Worm (Caenorhabditis elegans) whole organism, L2 larva: ENCODE measurements around the gene D2007.2.
A peak's percentile ranks its signal among the peaks of the same experiment; 100 is the strongest.

Source experiments
- ZK546.5 ChIP-seq: sonication (generic microtip); optimal IDR thresholded peaks from 2 replicates; lab custom pipeline; 2017; ENCODE audit warnings: missing biosample characterization, missing genetic modification characterization
- ama-1 ChIP-seq: fragments of 150-350 bp; optimal IDR thresholded peaks from 2 replicates; lab custom pipeline; 2018; ENCODE audit warnings: inconsistent platforms
- blmp-1 ChIP-seq: sonication (generic microtip); optimal IDR thresholded peaks from 2 replicates; lab custom pipeline; 2017; ENCODE audit warnings: missing genetic modification characterization, mild to moderate bottlenecking, missing compliant biosample characterization, antibody characterized with exemption, moderate library complexity; ENCODE audit not compliant: insufficient read depth
- ceh-16 ChIP-seq: fragments of 150-350 bp; optimal IDR thresholded peaks from 2 replicates; lab custom pipeline; 2014; ENCODE audit warnings: missing biosample characterization, missing genetic modification characterization
- egl-27 ChIP-seq: sonication (generic microtip); optimal IDR thresholded peaks from 3 replicates; lab custom pipeline; 2017; ENCODE audit warnings: missing biosample characterization, missing genetic modification reagents, missing genetic modification characterization
- lin-13 ChIP-seq: fragments of 150-350 bp; optimal IDR thresholded peaks from 2 replicates; lab custom pipeline; 2014; ENCODE audit warnings: missing biosample characterization, missing genetic modification reagents, missing genetic modification characterization
- lin-39 ChIP-seq: fragments of 150-350 bp; optimal IDR thresholded peaks from 2 replicates; lab custom pipeline; 2014; ENCODE audit warnings: missing biosample characterization, missing genetic modification reagents, missing genetic modification characterization
- mab-5 ChIP-seq: fragments of 150-350 bp; optimal IDR thresholded peaks from 2 replicates; lab custom pipeline; 2014; ENCODE audit warnings: missing biosample characterization, missing genetic modification characterization
- nhr-129 ChIP-seq: fragments of 150-350 bp; optimal IDR thresholded peaks from 2 replicates; lab custom pipeline; 2014; ENCODE audit warnings: missing biosample characterization, missing genetic modification characterization
- nhr-23 ChIP-seq: fragments of 150-350 bp; optimal IDR thresholded peaks from 2 replicates; lab custom pipeline; 2014; ENCODE audit warnings: missing biosample characterization, missing genetic modification reagents, missing genetic modification characterization
- nhr-237 ChIP-seq: fragments of 150-350 bp; optimal IDR thresholded peaks from 2 replicates; lab custom pipeline; 2014; ENCODE audit warnings: missing biosample characterization, missing genetic modification characterization
- nhr-77 ChIP-seq: fragments of 150-350 bp; optimal IDR thresholded peaks from 2 replicates; lab custom pipeline; 2014; ENCODE audit warnings: missing biosample characterization, missing genetic modification characterization
- unc-39 ChIP-seq: fragments of 150-350 bp; optimal IDR thresholded peaks from 2 replicates; lab custom pipeline; 2014; ENCODE audit warnings: missing biosample characterization, missing genetic modification characterization
- zag-1 ChIP-seq: fragments of 150-350 bp; optimal IDR thresholded peaks from 2 replicates; lab custom pipeline; 2014; ENCODE audit warnings: missing biosample characterization, missing genetic modification characterization

ce11 chrIII:8144574-8145065, 4.1 kb upstream of the D2007.2 start, which contains the start of the genes C14B9.8 and mrpl-18:
- TF ChIP-seq nhr-77 = no peak
- TF ChIP-seq nhr-237 = no peak
- no peak for TF ChIP-seq zag-1 (tag; lab: Kevin White, UChicago)
- TF ChIP-seq nhr-129 (tag; lab: Kevin White, UChicago) = no peak
- TF ChIP-seq lin-13 (GFP tag; lab: Kevin White, UChicago) = peak; percentile 50
- TF ChIP-seq mab-5 (tag; lab: Kevin White, UChicago) = no peak
- TF ChIP-seq egl-27 (tag; lab: Kevin White, UChicago) = no peak
- no peak for TF ChIP-seq lin-39
- TF ChIP-seq ama-1 = no peak
- no peak for TF ChIP-seq ZK546.5
- TF ChIP-seq unc-39 (tag; lab: Kevin White, UChicago) = no peak
- no peak for TF ChIP-seq blmp-1 (tag; lab: Kevin White, UChicago)
- TF ChIP-seq ceh-16 (tag; lab: Kevin White, UChicago) = no peak
- TF ChIP-seq nhr-23 = no peak
